Worm (Caenorhabditis elegans): ENCODE results near the gene acdh-13.

DNA sequence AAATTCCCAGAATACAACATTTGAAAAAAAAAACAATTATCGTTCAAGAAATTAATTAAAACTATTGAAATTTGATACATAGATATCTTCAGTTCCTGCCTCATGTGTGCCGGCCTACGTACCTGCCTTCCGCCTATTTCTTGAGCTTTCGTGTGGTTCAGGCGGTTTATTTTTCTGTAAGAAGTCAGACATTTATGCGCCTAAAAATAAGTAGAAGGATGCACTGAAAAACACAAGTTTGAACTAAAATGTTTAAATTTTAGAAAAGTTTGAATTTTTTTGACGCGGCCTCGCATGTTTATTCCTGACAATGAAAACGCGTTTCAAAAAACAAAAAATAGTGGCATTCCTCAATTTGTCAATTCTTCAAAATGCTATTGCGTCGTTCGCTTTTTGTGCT, 24.9 kb downstream of the acdh-13 start, which contains the start of gene C28C12.11:
- TF ChIP-seq ama-1 (optimal IDR thresholded peaks at IDR 0.05), result no peak
- no peak for TF ChIP-seq flt-1 (GFP tag; IDR thresholded peaks at IDR 0.05)
- TF ChIP-seq ets-7 (tag; optimal IDR thresholded peaks at IDR 0.05), result no peak
- TF ChIP-seq aly-1 (tag; optimal IDR thresholded peaks at IDR 0.05), result no peak
- TF ChIP-seq B0310.2 (tag; optimal IDR thresholded peaks at IDR 0.05), result no peak
- no peak for TF ChIP-seq ceh-36 (tag; optimal IDR thresholded peaks at IDR 0.05)
- TF ChIP-seq hmg-4 (GFP tag; optimal IDR thresholded peaks at IDR 0.05), result no peak
- no peak for TF ChIP-seq sea-1 (GFP tag; conservative IDR thresholded peaks at IDR 0.05)
- TF ChIP-seq ceh-13 (GFP tag; optimal IDR thresholded peaks at IDR 0.05), result no peak
- no peak for TF ChIP-seq scrt-1 (GFP tag; IDR thresholded peaks at IDR 0.05)
- no peak for TF ChIP-seq tra-4 (tag; optimal IDR thresholded peaks at IDR 0.05)
- TF ChIP-seq tbx-37 (GFP tag; conservative IDR thresholded peaks at IDR 0.05), result no peak
